Fruit fly (Drosophila melanogaster) whole organism, larva: ENCODE data around the gene CG42299.
A peak's percentile ranks its signal among the peaks of the same experiment; 100 is the strongest.

Experiments used
- noc ChIP-seq: fragments of 200-800 bp; sonication (Bioruptor generic); optimal IDR thresholded peaks from 3 replicates; lab custom pipeline; 2019; ENCODE audit warnings: missing biosample characterization, mild to moderate bottlenecking, missing genetic modification characterization, moderate library complexity

The CG42299 gene

DNA sequence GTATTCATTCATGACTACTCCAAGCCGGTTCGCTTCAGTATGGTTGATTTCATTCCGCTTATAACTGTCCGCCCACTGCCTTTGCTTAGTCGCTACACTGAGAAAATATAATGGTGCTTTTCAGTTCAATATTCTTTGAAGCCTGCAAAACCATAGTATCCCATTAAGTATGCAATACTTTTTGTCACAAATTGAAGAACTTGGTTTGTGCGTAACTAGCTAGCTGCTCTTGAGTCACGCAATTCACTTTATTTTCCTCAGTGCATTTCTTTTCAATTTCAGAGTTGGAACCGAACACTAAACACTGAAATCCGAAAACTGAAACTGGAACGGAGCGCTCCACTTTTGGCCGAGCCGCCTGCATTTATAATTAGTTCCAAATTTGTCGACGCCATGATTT lies 24.2 kb upstream of the CG42299 start:
- peak; percentile 5 for TF ChIP-seq noc (tag; lab: Kevin White, UChicago)

dm6 chrX:15594230-15594857 lies 18.9 kb upstream of the CG42299 start:
- no peak for TF ChIP-seq noc (tag; lab: Kevin White, UChicago)

DNA sequence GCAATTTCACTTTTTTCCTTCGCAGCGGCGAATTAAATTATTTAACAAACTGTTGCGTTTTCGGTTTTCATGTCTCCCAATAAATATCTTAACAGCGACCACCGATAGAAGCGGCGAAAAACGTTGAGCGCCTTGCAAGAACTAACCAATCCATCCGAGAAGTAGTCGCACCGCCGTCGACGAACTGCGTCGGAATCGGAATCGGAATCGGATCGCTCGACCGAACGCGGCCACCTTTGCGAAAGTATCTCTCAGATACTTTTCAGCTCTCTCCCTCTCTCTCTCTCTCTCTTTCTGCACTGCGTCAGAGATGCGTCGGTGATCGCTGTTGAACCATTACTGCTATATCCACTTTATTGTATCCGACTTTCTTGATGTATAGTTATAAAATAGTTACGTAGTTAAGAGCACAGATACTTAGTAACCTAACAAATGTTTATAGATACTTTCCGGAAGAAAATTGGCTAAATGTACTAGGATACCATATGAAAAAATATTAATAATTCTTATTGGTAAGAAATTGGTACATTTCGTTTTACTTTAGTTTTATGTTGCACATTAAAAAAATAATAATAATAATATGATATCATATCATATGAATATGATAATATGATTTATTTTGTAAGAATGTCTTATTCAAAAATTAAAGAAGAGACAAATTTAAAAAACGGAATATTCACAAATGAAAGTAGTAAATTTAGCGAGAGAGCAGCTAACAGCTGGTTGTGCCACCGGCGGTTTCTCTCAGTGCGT lies 18.2 kb upstream of the CG42299 start, which contains the start of gene Chsy:
Gene Chsy (minus strand): TSS at position 58 of the 753 bp plus-strand sequence.
- TF ChIP-seq noc (tag; lab: Kevin White, UChicago), result no peak

- TF ChIP-seq noc (tag; lab: Kevin White, UChicago), result no peak
Measured at dm6 chrX:15592822-15593476, 17.5 kb upstream of the CG42299 start.

DNA sequence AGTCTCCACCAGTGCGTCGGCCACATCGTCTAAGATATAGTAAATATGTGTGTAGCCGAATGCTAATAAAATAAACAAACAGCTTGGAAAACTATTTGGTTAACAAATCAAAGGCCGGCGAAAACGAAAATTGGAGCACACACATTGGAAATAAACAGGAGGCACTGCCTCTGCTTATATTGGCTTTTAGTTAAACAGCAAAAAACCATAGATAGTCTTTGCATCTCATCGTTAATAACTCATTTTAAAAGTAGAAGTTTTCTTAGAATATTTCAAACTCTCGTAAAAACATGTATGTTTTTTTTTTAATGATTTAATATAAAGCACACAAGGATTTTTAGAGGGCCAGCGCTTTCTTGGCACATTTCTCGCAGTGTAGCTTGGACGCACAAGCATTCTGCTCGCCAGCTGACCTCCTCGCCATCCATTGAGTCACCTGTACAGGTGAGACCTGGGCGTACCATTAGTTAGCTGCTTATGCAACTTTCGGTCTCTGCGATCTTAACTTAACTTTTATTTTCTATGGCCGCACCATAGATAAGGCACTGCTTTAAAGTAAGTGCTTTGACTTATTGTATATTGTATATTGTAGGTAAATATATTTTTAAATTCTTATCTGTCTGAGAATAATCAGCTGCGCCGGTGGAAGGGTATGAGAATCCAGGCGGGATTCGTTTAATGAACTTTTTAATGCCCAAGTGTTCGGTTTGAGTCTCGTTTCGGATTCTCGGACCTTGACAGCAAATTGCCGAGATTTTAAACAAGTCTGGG lies 16.4 kb upstream of the CG42299 start:
- TF ChIP-seq noc (tag; lab: Kevin White, UChicago), result peak; percentile 55

DNA sequence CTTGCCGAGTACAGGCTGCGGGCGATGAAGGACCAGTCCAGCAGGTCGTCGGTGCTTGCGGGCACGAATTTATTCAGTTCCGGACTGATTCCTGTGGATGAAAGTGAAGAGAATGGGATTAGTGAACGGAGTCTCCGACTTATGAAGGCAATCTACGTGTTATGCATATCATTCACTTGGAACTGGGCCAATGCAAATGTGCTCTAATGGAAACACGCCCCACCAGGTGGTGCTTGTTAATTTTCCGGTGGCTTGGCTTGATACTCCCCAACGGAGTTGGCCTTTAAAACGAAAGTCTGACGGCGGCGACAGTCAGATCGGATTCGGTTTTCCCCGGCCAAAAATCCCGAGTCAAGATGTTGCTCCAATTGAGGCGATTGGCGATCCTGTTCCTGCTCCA lies 11.9 kb upstream of the CG42299 start, which contains the start of gene Alp11:
Gene Alp11 (plus strand): TSS at position 301 of the 400 bp plus-strand sequence.
- TF ChIP-seq noc (tag; lab: Kevin White, UChicago), result no peak

DNA sequence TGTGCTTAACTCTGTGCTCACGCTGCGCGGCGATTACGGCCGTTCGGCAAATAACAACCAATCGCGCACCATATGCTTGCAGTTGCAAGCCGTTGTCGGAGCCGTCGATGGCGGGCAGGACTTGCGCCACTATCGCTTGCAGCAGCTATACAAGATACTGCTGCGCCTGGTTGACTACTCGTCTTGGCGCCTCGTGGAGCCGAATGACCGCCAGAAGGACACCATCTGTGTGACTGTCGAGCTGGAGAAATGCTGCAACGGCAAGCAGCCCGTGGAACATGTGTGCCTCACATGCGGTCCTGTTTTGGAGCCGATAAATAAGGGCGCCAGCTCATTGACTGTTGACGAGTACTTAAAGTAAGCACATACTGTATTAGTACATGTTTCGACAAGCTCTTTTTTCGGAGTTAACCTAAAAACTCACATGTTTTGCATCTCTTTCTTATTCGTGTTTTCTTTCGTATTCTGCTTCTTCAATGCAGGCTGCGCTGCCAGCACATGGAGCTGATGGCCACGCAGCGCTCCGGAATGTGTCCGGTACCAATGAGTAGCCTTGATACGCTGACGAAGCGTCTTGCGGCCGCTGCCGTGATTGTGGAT lies 8.5 kb upstream of the CG42299 start:
- no peak for TF ChIP-seq noc (tag; lab: Kevin White, UChicago)

dm6 chrX:15582853-15583252 lies 7.4 kb upstream of the CG42299 start, which contains the start of the genes CG9215 and CG8097:
Gene CG9215, minus strand, starts transcription at chrX:15582874.
Gene CG8097, plus strand, starts transcription at chrX:15583159.
- peak; percentile 53 for TF ChIP-seq noc (tag; lab: Kevin White, UChicago)

DNA sequence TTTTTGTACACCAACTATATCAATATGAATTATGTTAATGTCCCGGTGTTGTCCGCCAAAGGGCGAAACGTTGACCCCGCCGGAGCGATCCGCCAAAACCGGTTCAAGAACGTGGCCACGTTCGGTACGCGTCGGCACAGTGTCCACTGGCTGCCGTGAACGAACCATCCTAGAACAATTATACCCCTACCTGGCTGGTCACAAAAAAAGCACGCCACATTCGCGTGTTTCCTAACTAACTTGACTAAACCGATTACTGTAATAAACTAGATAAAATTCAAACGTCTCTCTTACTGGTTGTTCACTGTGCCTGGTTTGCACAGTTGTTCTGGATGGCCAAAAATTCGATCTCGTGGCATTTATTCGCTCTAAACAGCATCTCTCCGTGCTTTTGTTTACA lies 4.1 kb upstream of the CG42299 start:
- peak; percentile 96 for TF ChIP-seq noc (tag; lab: Kevin White, UChicago)

DNA sequence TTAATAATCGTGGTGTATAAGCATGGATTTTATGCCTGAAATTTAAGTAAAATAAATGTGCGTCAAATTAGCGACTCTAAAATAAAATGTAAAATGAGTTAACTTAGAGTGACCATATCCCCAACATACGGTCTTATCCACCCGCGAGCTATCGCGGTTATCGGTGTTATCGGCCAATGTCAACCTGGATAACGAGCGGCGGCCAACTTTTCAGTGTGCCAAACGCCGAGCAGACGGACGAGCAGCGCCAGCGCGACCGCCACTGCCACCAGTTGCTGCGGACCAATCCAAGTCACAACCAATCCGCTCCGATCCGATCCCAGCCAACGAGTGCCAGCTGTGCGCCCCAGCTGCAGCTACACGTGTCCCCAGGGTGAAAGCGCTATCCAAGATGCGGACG lies 2.6 kb upstream of the CG42299 start, which contains the start of the genes cerv and CG7872:
Gene cerv (minus strand): TSS at position 129 of the 400 bp plus-strand sequence.
Gene CG7872 (plus strand): TSS at position 163 of the 400 bp plus-strand sequence.
- TF ChIP-seq noc (tag; lab: Kevin White, UChicago), result no peak

dm6 chrX:15574384-15574783 lies 1.1 kb downstream of the CG42299 start, which contains the start of gene CG9213:
Gene CG9213, minus strand, starts transcription at chrX:15574535.
- TF ChIP-seq noc (tag; lab: Kevin White, UChicago), result no peak

- TF ChIP-seq noc (tag; lab: Kevin White, UChicago), result no peak
Measured at dm6 chrX:15571939-15572338, 3.5 kb downstream of the CG42299 start, which contains the start of gene CG15643. Gene CG15643, minus strand, starts transcription at chrX:15572149.

DNA sequence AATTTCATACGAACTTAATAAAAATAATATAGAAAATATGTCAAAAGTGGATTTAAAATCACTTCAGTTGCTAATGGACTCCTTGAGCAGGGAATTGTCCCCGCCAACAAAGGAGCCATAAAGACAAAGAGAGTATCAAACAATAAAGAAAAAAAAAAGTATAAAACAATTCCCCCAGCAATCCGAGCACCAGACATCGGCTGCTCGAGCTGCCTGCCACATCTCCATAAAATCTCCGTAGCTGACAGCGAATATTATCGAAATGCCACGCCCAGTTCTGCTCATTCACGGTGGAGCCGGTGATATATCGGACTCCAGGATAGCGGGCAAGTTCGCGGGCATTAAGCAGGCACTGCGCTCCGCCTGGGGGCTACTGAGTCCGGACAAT lies 6.5 kb downstream of the CG42299 start, which contains the start of gene CG7860:
Gene CG7860 (plus strand): TSS at position 11 of the 388 bp plus-strand sequence.
- no peak for TF ChIP-seq noc (tag; lab: Kevin White, UChicago)

dm6 chrX:15568353-15568982 lies 7.0 kb downstream of the CG42299 start:
- peak; percentile 11 for TF ChIP-seq noc (tag; lab: Kevin White, UChicago)
